Worm (Caenorhabditis elegans): ENCODE results near the gene glb-32.

- TF ChIP-seq lsy-2 (tag; optimal IDR thresholded peaks at IDR 0.05) (no peak), mxl-2 (GFP tag; conservative IDR thresholded peaks at IDR 0.05) (no peak), nhr-6 (tag; optimal IDR thresholded peaks at IDR 0.05) (no peak), aly-2 (tag; optimal IDR thresholded peaks at IDR 0.05) (no peak), dpl-1 (GFP tag; optimal IDR thresholded peaks at IDR 0.05) (no peak), fkh-10 (GFP tag; optimal IDR thresholded peaks at IDR 0.05) (no peak), egl-27 (tag; optimal IDR thresholded peaks at IDR 0.05) (no peak), hlh-11 (tag; optimal IDR thresholded peaks at IDR 0.05) (no peak), tag-97 (GFP tag; IDR thresholded peaks at IDR 0.05) (no peak)
Observed at ce11 chrV:5046558-5046957, 42.8 kb downstream of the glb-32 start.
